Fruit fly (Drosophila melanogaster) whole organism, wandering third instar larva: Measurements from ENCODE around the gene CG1529.

ENCODE experiments used
- Dfd ChIP-seq: fragments of >200 bp; optimal IDR thresholded peaks from 2 replicates; lab custom pipeline; 2017; ENCODE audit warnings: missing biosample characterization, missing genetic modification characterization
- Jra ChIP-seq: sonication (Bioruptor generic); optimal IDR thresholded peaks from 2 replicates; lab custom pipeline; 2016; ENCODE audit warnings: missing biosample characterization, missing genetic modification characterization
- Sp1 ChIP-seq: fragments of 200-800 bp; sonication (Bioruptor generic); optimal IDR thresholded peaks from 3 replicates; lab custom pipeline; 2019; ENCODE audit warnings: missing biosample characterization, mild to moderate bottlenecking, missing genetic modification characterization, moderate library complexity
- ey ChIP-seq: fragments of 200-800 bp; sonication (Bioruptor generic); optimal IDR thresholded peaks from 2 replicates; lab custom pipeline; 2016; ENCODE audit warnings: missing biosample characterization, missing genetic modification characterization
- fru ChIP-seq: fragments of 200-800 bp; sonication (Bioruptor generic); optimal IDR thresholded peaks from 3 replicates; lab custom pipeline; 2016; ENCODE audit warnings: missing biosample characterization, mild to moderate bottlenecking, missing genetic modification characterization
- h ChIP-seq: fragments of 200-800 bp; sonication (Bioruptor generic); optimal IDR thresholded peaks from 3 replicates; lab custom pipeline; 2016; ENCODE audit warnings: missing biosample characterization, mild to moderate bottlenecking, missing genetic modification characterization
- pan ChIP-seq: fragments of >200 bp; optimal IDR thresholded peaks from 2 replicates; lab custom pipeline; 2017
- psq ChIP-seq: fragments of 200-800 bp; sonication (Bioruptor generic); optimal IDR thresholded peaks from 3 replicates; lab custom pipeline; 2017; ENCODE audit warnings: missing biosample characterization, mild to moderate bottlenecking, missing genetic modification characterization, moderate library complexity

- TF ChIP-seq Sp1 (GFP tag; lab: Kevin White, UChicago) (no peak), Dfd (no peak), pan (no peak), psq (GFP tag; lab: Kevin White, UChicago) (peak; percentile 71), Jra (GFP tag; lab: Kevin White, UChicago) (no peak), h (no peak), ey (GFP tag; lab: Kevin White, UChicago) (no peak), fru (GFP tag; lab: Kevin White, UChicago) (no peak)
Measured at dm6 chrX:21060579-21060978, 28.8 kb upstream of the CG1529 start.
